Comparison of ENCODE assay signal across 2 fruit fly cellular contexts in the genomic region with DNA sequence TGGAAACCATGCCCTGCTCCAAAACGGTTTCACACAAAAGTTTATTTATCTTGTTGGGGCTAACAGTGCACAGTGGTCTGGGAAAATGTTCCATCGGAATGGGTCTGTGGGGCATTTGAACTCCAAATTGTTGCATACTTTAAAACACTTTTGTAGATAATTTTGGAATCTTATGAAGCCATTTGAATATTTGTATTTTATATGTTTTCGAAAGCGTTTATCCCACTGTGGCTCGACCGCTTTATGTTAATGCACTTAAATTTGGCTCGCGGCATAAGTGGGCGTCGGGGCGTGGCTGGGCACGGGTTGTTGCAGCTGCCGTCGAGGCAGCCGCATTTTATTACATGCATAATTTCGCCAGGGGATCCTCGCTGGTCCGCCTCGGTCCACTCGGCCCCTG.
TF ChIP-seq lines count a peak whose summit lies in the region.

No protein-coding gene starts in this region.

TF ChIP-seq in whole organism, embryonic, 481 proteins besides CTCF, POLR2A, EP300 and RAD21 (continued from another document):
- TF ChIP-seq CG8290 (GFP tag; optimal IDR thresholded peaks at IDR 0.05; lab: Kevin White, UChicago) = peak; percentile 10
- TF ChIP-seq CG8290 (tag; optimal IDR thresholded peaks at IDR 0.05; lab: Kevin White, UChicago) = peak; percentile 16 to 18
- no peak for TF ChIP-seq Camta (GFP tag; optimal IDR thresholded peaks at IDR 0.05; lab: Kevin White, UChicago)
- 0 out of 3 replicates have a peak, but pooled peaks have one; percentile 7 for TF ChIP-seq row (GFP tag; IDR thresholded peaks at IDR 0.05; lab: Robert Waterston, UW)
- TF ChIP-seq sens (GFP tag; lab: Kevin White, UChicago) = peak; percentile 59
- no peak for TF ChIP-seq Hr51 (GFP tag; optimal IDR thresholded peaks at IDR 0.05; lab: Kevin White, UChicago)
- TF ChIP-seq CG10959 (GFP tag; IDR thresholded peaks at IDR 0.05; lab: Robert Waterston, UW) = 0 out of 2 replicates have a peak, but pooled peaks have one; percentile 6
- TF ChIP-seq Drgx (GFP tag; IDR thresholded peaks at IDR 0.05; lab: Robert Waterston, UW) = peak; percentile 51; the same call in 1 of the 2 replicates
- TF ChIP-seq Med (GFP tag; lab: Kevin White, UChicago) = peak; percentile 25

TF ChIP-seq in whole organism, prepupa, 60 proteins besides CTCF, POLR2A, EP300 and RAD21 (continued from another document):
- TF ChIP-seq esn (GFP tag; optimal IDR thresholded peaks at IDR 0.05; lab: Kevin White, UChicago) (peak; percentile 44), Gug (GFP tag; IDR thresholded peaks at IDR 0.05; lab: Robert Waterston, UW) (no peak), net (GFP tag; optimal IDR thresholded peaks at IDR 0.05; lab: Kevin White, UChicago) (peak; percentile 10), spab (GFP tag; optimal IDR thresholded peaks at IDR 0.05; lab: Kevin White, UChicago) (no peak), CG10631 (GFP tag; optimal IDR thresholded peaks at IDR 0.05; lab: Kevin White, UChicago) (no peak), CG8632 (GFP tag; optimal IDR thresholded peaks at IDR 0.05; lab: Kevin White, UChicago) (peak; percentile 7), Eip78C (GFP tag; lab: Kevin White, UChicago) (peak; percentile 75), OdsH (GFP tag; optimal IDR thresholded peaks at IDR 0.05; lab: Kevin White, UChicago) (peak; percentile 34), CG3919 (GFP tag; optimal IDR thresholded peaks at IDR 0.05; lab: Kevin White, UChicago) (peak; percentile 43), pdm3 (GFP tag; optimal IDR thresholded peaks at IDR 0.05; lab: Kevin White, UChicago) (no peak), CG6163 (GFP tag; IDR thresholded peaks at IDR 0.05; lab: Robert Waterston, UW) (peak; percentile 82), CG8119 (GFP tag; IDR thresholded peaks at IDR 0.05; lab: Robert Waterston, UW) (peak; percentile 42; the same call in 2 of the 3 replicates), lz (GFP tag; optimal IDR thresholded peaks at IDR 0.05; lab: Kevin White, UChicago) (peak; percentile 17), cyc (GFP tag; optimal IDR thresholded peaks at IDR 0.05; lab: Kevin White, UChicago) (peak; percentile 40), CG32006 (GFP tag; optimal IDR thresholded peaks at IDR 0.05; lab: Kevin White, UChicago) (peak; percentile 32), CG6854 (GFP tag; optimal IDR thresholded peaks at IDR 0.05; lab: Kevin White, UChicago) (no peak), Hr38 (GFP tag; optimal IDR thresholded peaks at IDR 0.05; lab: Kevin White, UChicago) (no peak), Blimp-1 (GFP tag; optimal IDR thresholded peaks at IDR 0.05; lab: Kevin White, UChicago) (no peak), CG3032 (tag; optimal IDR thresholded peaks at IDR 0.05; lab: Kevin White, UChicago) (no peak), Eip93F (GFP tag; optimal IDR thresholded peaks at IDR 0.05; lab: Kevin White, UChicago) (no peak), CG16779 (tag; optimal IDR thresholded peaks at IDR 0.05; lab: Kevin White, UChicago) (no peak), Sox15 (GFP tag; optimal IDR thresholded peaks at IDR 0.05; lab: Kevin White, UChicago) (peak; percentile 14), dac (GFP tag; optimal IDR thresholded peaks at IDR 0.05; lab: Kevin White, UChicago) (no peak), CG8319 (GFP tag; optimal IDR thresholded peaks at IDR 0.05; lab: Kevin White, UChicago) (no peak), Eip75B (GFP tag; optimal IDR thresholded peaks at IDR 0.05; lab: Kevin White, UChicago) (peak; percentile 34), CG4318 (GFP tag; optimal IDR thresholded peaks at IDR 0.05; lab: Kevin White, UChicago) (no peak), Smox (GFP tag; optimal IDR thresholded peaks at IDR 0.05; lab: Kevin White, UChicago) (no peak), fd59A (GFP tag; optimal IDR thresholded peaks at IDR 0.05; lab: Kevin White, UChicago) (no peak), CG11902 (GFP tag; optimal IDR thresholded peaks at IDR 0.05; lab: Kevin White, UChicago) (peak; percentile 11), Hr4 (GFP tag; optimal IDR thresholded peaks at IDR 0.05; lab: Kevin White, UChicago) (peak; percentile 37), Ets21C (GFP tag; optimal IDR thresholded peaks at IDR 0.05; lab: Kevin White, UChicago) (peak; percentile 42), CG11762 (GFP tag; optimal IDR thresholded peaks at IDR 0.05; lab: Kevin White, UChicago; ENCODE audit: insufficient read depth) (no peak), CG15336 (GFP tag; IDR thresholded peaks at IDR 0.05; lab: Robert Waterston, UW) (0 out of 2 replicates have a peak, but pooled peaks have one; percentile 38), CG10669 (GFP tag; optimal IDR thresholded peaks at IDR 0.05; lab: Kevin White, UChicago) (no peak), CG7368 (GFP tag; optimal IDR thresholded peaks at IDR 0.05; lab: Kevin White, UChicago) (peak; percentile 23), ss (GFP tag; optimal IDR thresholded peaks at IDR 0.05; lab: Kevin White, UChicago) (no peak), vri (GFP tag; optimal IDR thresholded peaks at IDR 0.05; lab: Kevin White, UChicago) (peak; percentile 19), eg (GFP tag; IDR thresholded peaks at IDR 0.05; lab: Robert Waterston, UW) (peak; percentile 75)
